Worm (Caenorhabditis elegans) whole organism, early embryonic: ENCODE measurements around the gene C07H4.1.

ENCODE experiments used
- ama-1 ChIP-seq: fragments of 150-350 bp; optimal IDR thresholded peaks from 2 replicates; lab custom pipeline; 2014
- ceh-36 ChIP-seq: sonication (generic microtip); optimal IDR thresholded peaks from 2 replicates; lab custom pipeline; 2016; ENCODE audit warnings: missing genetic modification characterization, inconsistent platforms, missing compliant biosample characterization
- flt-1 ChIP-seq: fragments of 200-800 bp; sonication (Bioruptor generic); IDR thresholded peaks from 2 replicates; pipeline ENCODE4 v1.3.6; 2022; ENCODE audit warnings: missing genetic modification characterization, missing compliant biosample characterization

DNA sequence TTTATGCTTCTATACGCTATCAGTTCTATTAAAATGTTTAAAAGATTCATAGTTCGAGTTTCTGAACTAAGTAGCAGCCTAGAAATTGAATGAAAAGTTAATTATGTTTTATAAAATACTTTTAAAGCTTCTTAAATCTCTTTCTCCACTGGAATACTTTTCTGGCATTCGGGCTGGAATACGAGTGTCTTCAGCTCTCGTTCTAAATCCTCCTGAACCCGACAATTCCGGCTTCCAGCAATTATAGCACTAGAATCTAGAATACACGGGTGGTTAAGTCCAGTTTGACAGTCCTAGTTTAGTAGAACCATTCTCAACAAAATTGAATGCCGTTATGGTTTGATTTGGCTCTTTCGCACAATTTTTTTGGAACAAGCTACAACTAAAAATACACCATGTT, 38.9 kb upstream of the C07H4.1 start:
- no peak for TF ChIP-seq ceh-36 (tag; lab: Kevin White, UChicago)
- no peak for TF ChIP-seq ama-1 (lab: Kevin White, UChicago)
- TF ChIP-seq flt-1: no peak
